Fruit fly (Drosophila melanogaster) whole organism, pupa: ENCODE results near the gene JMJD7.

Experiments used
- CG10348 ChIP-seq: fragments of 200-800 bp; sonication (Bioruptor generic); IDR thresholded peaks from 2 replicates; pipeline ENCODE4 v1.3.6; 2022; ENCODE audit warnings: missing biosample characterization, missing genetic modification characterization
- CG12605 ChIP-seq: fragments of 200-800 bp; sonication (Bioruptor generic); IDR thresholded peaks from 2 replicates; pipeline ENCODE4 v1.3.6; 2022; ENCODE audit warnings: missing biosample characterization, missing genetic modification characterization
- CG13204 ChIP-seq: fragments of 200-800 bp; sonication (Bioruptor generic); optimal IDR thresholded peaks from 2 replicates; lab custom pipeline; 2018; ENCODE audit warnings: missing biosample characterization, mild to moderate bottlenecking, missing genetic modification characterization, moderate library complexity
- CG14655 ChIP-seq: fragments of 200-800 bp; sonication (Bioruptor generic); optimal IDR thresholded peaks from 3 replicates; lab custom pipeline; 2017; ENCODE audit warnings: mild to moderate bottlenecking, missing biosample characterization, missing genetic modification reagents, missing genetic modification characterization
- CG15710 ChIP-seq: fragments of 200-800 bp; sonication (Bioruptor generic); optimal IDR thresholded peaks from 2 replicates; lab custom pipeline; 2018; ENCODE audit warnings: missing biosample characterization, mild to moderate bottlenecking, missing genetic modification characterization, moderate library complexity
- CG17806 ChIP-seq: fragments of 200-800 bp; sonication (Bioruptor generic); optimal IDR thresholded peaks from 2 replicates; lab custom pipeline; 2018; ENCODE audit warnings: missing biosample characterization, mild to moderate bottlenecking, missing genetic modification characterization, moderate library complexity
- CG32121 ChIP-seq: fragments of 200-800 bp; sonication (Bioruptor generic); IDR thresholded peaks from 2 replicates; pipeline ENCODE4 v1.3.6; 2022; ENCODE audit warnings: missing biosample characterization, missing genetic modification characterization
- CG34367 ChIP-seq: fragments of 200-800 bp; sonication (Bioruptor generic); optimal IDR thresholded peaks from 2 replicates; lab custom pipeline; 2018; ENCODE audit warnings: missing biosample characterization, mild to moderate bottlenecking, missing genetic modification characterization
- CG4496 ChIP-seq: fragments of 200-800 bp; sonication (Bioruptor generic); IDR thresholded peaks from 3 replicates; pipeline ENCODE4 v1.3.6; 2022; ENCODE audit warnings: missing biosample characterization, missing genetic modification characterization
- CG8159 ChIP-seq: fragments of 200-800 bp; sonication (Bioruptor generic); optimal IDR thresholded peaks from 3 replicates; lab custom pipeline; 2018; ENCODE audit warnings: missing biosample characterization, mild to moderate bottlenecking, missing genetic modification characterization, moderate library complexity
- CG8301 ChIP-seq: fragments of 200-800 bp; sonication (Bioruptor generic); optimal IDR thresholded peaks from 2 replicates; lab custom pipeline; 2018; ENCODE audit warnings: missing biosample characterization, mild to moderate bottlenecking, missing genetic modification characterization
- CG9948 ChIP-seq: fragments of 200-800 bp; sonication (Bioruptor generic); optimal IDR thresholded peaks from 2 replicates; lab custom pipeline; 2018; ENCODE audit warnings: missing biosample characterization, mild to moderate bottlenecking, missing genetic modification characterization, moderate library complexity
- D1 ChIP-seq: fragments of 200-800 bp; sonication (Bioruptor generic); optimal IDR thresholded peaks from 2 replicates; lab custom pipeline; 2018; ENCODE audit warnings: missing biosample characterization, mild to moderate bottlenecking, missing genetic modification characterization, moderate library complexity
- EcR ChIP-seq: fragments of 200-800 bp; sonication (Bioruptor generic); optimal IDR thresholded peaks from 3 replicates; lab custom pipeline; 2019; ENCODE audit warnings: missing biosample characterization, missing genetic modification characterization, mild to moderate bottlenecking, moderate library complexity, missing genetic modification reagents
- Ets98B ChIP-seq: fragments of 200-800 bp; sonication (Bioruptor generic); IDR thresholded peaks from 2 replicates; pipeline ENCODE4 v1.3.6; 2022; ENCODE audit warnings: missing biosample characterization, missing genetic modification characterization
- Pif1A ChIP-seq: fragments of 200-800 bp; sonication (Bioruptor generic); optimal IDR thresholded peaks from 3 replicates; lab custom pipeline; 2016; ENCODE audit warnings: missing biosample characterization, missing genetic modification characterization
- Pif1B ChIP-seq: fragments of 200-800 bp; sonication (Bioruptor generic); optimal IDR thresholded peaks from 3 replicates; lab custom pipeline; 2016; ENCODE audit warnings: missing biosample characterization, missing genetic modification characterization
- Snoo ChIP-seq: fragments of 200-800 bp; sonication (Bioruptor generic); optimal IDR thresholded peaks from 3 replicates; lab custom pipeline; 2017; ENCODE audit warnings: missing biosample characterization, mild to moderate bottlenecking, missing genetic modification characterization, inconsistent platforms
- fd96Ca ChIP-seq: fragments of 200-800 bp; sonication (Bioruptor generic); IDR thresholded peaks from 3 replicates; pipeline ENCODE4 v1.3.6; 2022; ENCODE audit warnings: missing biosample characterization, missing genetic modification characterization
- gl ChIP-seq: fragments of 200-800 bp; sonication (Bioruptor generic); optimal IDR thresholded peaks from 2 replicates; lab custom pipeline; 2018; ENCODE audit warnings: missing biosample characterization, mild to moderate bottlenecking, missing genetic modification characterization
- rn ChIP-seq: fragments of 200-800 bp; sonication (Bioruptor generic); IDR thresholded peaks from 2 replicates; pipeline ENCODE4 v1.3.6; 2022; ENCODE audit warnings: missing biosample characterization, missing genetic modification characterization

The JMJD7 gene

dm6 chr3L:13478339-13479203 lies 28.5 kb upstream of the JMJD7 start:
- peak; percentile 7 for TF ChIP-seq CG14655 (GFP tag; lab: Kevin White, UChicago)
- TF ChIP-seq CG8159 (tag; lab: Kevin White, UChicago), result peak; percentile 42
- peak; percentile 5 for TF ChIP-seq Pif1A (GFP tag; lab: Kevin White, UChicago)
- peak; percentile 13 for TF ChIP-seq CG8301 (tag; lab: Kevin White, UChicago)
- no peak for TF ChIP-seq CG10348 (GFP tag; lab: Robert Waterston, UW)
- no peak for TF ChIP-seq CG32121
- TF ChIP-seq EcR (GFP tag; lab: Kevin White, UChicago), result peak; percentile 88
- TF ChIP-seq CG13204 (GFP tag; lab: Kevin White, UChicago), result peak; percentile 76
- TF ChIP-seq CG17806 (tag; lab: Kevin White, UChicago), result peak; percentile 1
- no peak for TF ChIP-seq CG4496 (GFP tag; lab: Robert Waterston, UW)
- TF ChIP-seq Snoo, result peak; percentile 25
- TF ChIP-seq CG15710, result peak; percentile 26

- TF ChIP-seq Ets98B (peak; percentile 9; the same call in 1 of the 2 replicates), CG15710 (no peak), fd96Ca (peak; percentile 11; the same call in 1 of the 3 replicates)
These were observed 27.5 kb upstream of the JMJD7 start, which contains the start of gene stv for dm6 chr3L:13477453-13478184. Gene stv (plus strand): TSS chr3L:13477541.

- peak; percentile 79 for TF ChIP-seq Snoo
- TF ChIP-seq CG9948 (tag; lab: Kevin White, UChicago), result peak; percentile 95
- peak; percentile 90 for TF ChIP-seq CG8159 (tag; lab: Kevin White, UChicago)
- TF ChIP-seq Pif1A (GFP tag; lab: Kevin White, UChicago), result peak; percentile 88
- no peak for TF ChIP-seq EcR (GFP tag; lab: Kevin White, UChicago)
- TF ChIP-seq Pif1B (GFP tag; lab: Kevin White, UChicago), result peak; percentile 81
- TF ChIP-seq CG4496 (GFP tag; lab: Robert Waterston, UW), result peak; percentile 88
- TF ChIP-seq CG17806 (tag; lab: Kevin White, UChicago), result peak; percentile 89
- TF ChIP-seq CG15710, result peak; percentile 93
- TF ChIP-seq CG12605, result peak; percentile 75
- TF ChIP-seq gl (tag; lab: Kevin White, UChicago), result peak; percentile 72
- TF ChIP-seq rn (GFP tag; lab: Robert Waterston, UW), result peak; percentile 87
- TF ChIP-seq Ets98B, result peak; percentile 90
- peak; percentile 71 for TF ChIP-seq CG10348 (GFP tag; lab: Robert Waterston, UW)
- peak; percentile 86 for TF ChIP-seq fd96Ca
- peak; percentile 60 for TF ChIP-seq CG13204 (GFP tag; lab: Kevin White, UChicago)
- peak; percentile 91 for TF ChIP-seq CG34367
- peak; percentile 97 for TF ChIP-seq CG8301 (tag; lab: Kevin White, UChicago)
- peak; percentile 94 for TF ChIP-seq CG32121
- peak; percentile 97 for TF ChIP-seq CG14655 (GFP tag; lab: Kevin White, UChicago)
- TF ChIP-seq D1 (tag; lab: Kevin White, UChicago), result peak; percentile 92
These were observed 26.7 kb upstream of the JMJD7 start for dm6 chr3L:13476566-13477452.

- no peak for TF ChIP-seq CG13204 (GFP tag; lab: Kevin White, UChicago)
- TF ChIP-seq CG14655 (GFP tag; lab: Kevin White, UChicago), result no peak
- no peak for TF ChIP-seq D1 (tag; lab: Kevin White, UChicago)
- peak; percentile 18; the same call in 1 of the 2 replicates for TF ChIP-seq CG12605
- TF ChIP-seq EcR (GFP tag; lab: Kevin White, UChicago), result no peak
- TF ChIP-seq CG8301 (tag; lab: Kevin White, UChicago), result peak; percentile 15
These were observed 26.0 kb upstream of the JMJD7 start for dm6 chr3L:13476070-13476469.

- no peak for TF ChIP-seq CG4496 (GFP tag; lab: Robert Waterston, UW)
- no peak for TF ChIP-seq rn (GFP tag; lab: Robert Waterston, UW)
- TF ChIP-seq Pif1A (GFP tag; lab: Kevin White, UChicago), result no peak
- no peak for TF ChIP-seq D1 (tag; lab: Kevin White, UChicago)
- TF ChIP-seq CG8301 (tag; lab: Kevin White, UChicago), result no peak
- TF ChIP-seq Ets98B, result no peak
- no peak for TF ChIP-seq CG10348 (GFP tag; lab: Robert Waterston, UW)
- no peak for TF ChIP-seq CG13204 (GFP tag; lab: Kevin White, UChicago)
- TF ChIP-seq gl (tag; lab: Kevin White, UChicago), result no peak
- no peak for TF ChIP-seq CG8159 (tag; lab: Kevin White, UChicago)
- no peak for TF ChIP-seq EcR (GFP tag; lab: Kevin White, UChicago)
- TF ChIP-seq CG14655 (GFP tag; lab: Kevin White, UChicago), result no peak
- TF ChIP-seq CG17806 (tag; lab: Kevin White, UChicago), result no peak
- no peak for TF ChIP-seq Snoo
- TF ChIP-seq fd96Ca, result no peak
- TF ChIP-seq CG15710, result no peak
These were observed 24.5 kb upstream of the JMJD7 start, which contains the start of gene CG10089 for dm6 chr3L:13474607-13475006. Gene CG10089 (minus strand): TSS chr3L:13474787.
